Fruit fly (Drosophila melanogaster): ENCODE measurements around the gene Cad74A.

DNA sequence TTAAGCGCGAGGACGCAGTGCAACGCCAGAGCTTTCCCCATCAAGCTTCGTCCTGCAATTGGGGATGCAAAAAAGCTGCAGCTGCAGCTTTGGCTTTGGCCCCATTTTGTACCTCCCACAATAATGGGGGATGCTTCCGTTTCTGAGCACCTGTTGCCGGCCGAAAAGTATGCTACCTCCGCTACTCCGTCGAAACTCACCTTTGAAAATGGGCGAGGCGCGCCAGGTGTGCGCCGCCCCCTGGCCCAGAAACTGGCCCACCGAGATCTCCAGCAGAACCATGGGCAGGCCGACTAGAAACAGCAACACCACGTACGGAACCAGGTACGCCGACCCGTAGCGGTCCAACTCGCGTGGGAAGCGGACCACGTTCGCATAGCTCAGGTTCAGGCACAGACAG, 22.1 kb upstream of the Cad74A start:
- TF ChIP-seq N (GFP tag; optimal IDR thresholded peaks at IDR 0.05) = no peak
- no peak for TF ChIP-seq Myc (optimal IDR thresholded peaks at IDR 0.05)
- no peak for TF ChIP-seq lola (GFP tag; optimal IDR thresholded peaks at IDR 0.05)
- TF ChIP-seq OdsH (GFP tag; optimal IDR thresholded peaks at IDR 0.05) = no peak
- no peak for TF ChIP-seq Hr83 (GFP tag; optimal IDR thresholded peaks at IDR 0.05; ENCODE audit: poor library complexity, severe bottlenecking)
